Worm (Caenorhabditis elegans): ENCODE results near the gene Y38H6C.21.

Gene Y38H6C.21

ce11 chrV:20539055-20539454 lies 16.0 kb downstream of the Y38H6C.21 start, which contains the start of gene Y38H6C.16:
Gene Y38H6C.16, minus strand, starts transcription at chrV:20539347.
- TF ChIP-seq nhr-25 (tag; optimal IDR thresholded peaks at IDR 0.05; ENCODE audit: borderline replicate concordance, insufficient read depth): no peak
- no peak for TF ChIP-seq dmd-6 (GFP tag; IDR thresholded peaks at IDR 0.05)
- TF ChIP-seq madf-9 (GFP tag; conservative IDR thresholded peaks at IDR 0.05): no peak
- TF ChIP-seq unc-39 (tag; optimal IDR thresholded peaks at IDR 0.05): no peak

ce11 chrV:20536208-20536607 lies 18.9 kb downstream of the Y38H6C.21 start, which contains the start of gene Y38H6C.15:
Gene Y38H6C.15, minus strand, starts transcription at chrV:20536308.
- TF ChIP-seq dmd-6 (GFP tag; IDR thresholded peaks at IDR 0.05) (no peak), nhr-48 (tag; optimal IDR thresholded peaks at IDR 0.05) (no peak), ceh-20 (GFP tag; IDR thresholded peaks at IDR 0.05) (no peak), nhr-237 (tag; optimal IDR thresholded peaks at IDR 0.05) (no peak), hmg-1.1 (GFP tag; IDR thresholded peaks at IDR 0.05) (no peak)

- no peak for TF ChIP-seq daf-12 (tag; optimal IDR thresholded peaks at IDR 0.05)
- no peak for TF ChIP-seq cey-2 (tag; optimal IDR thresholded peaks at IDR 0.05; ENCODE audit: borderline replicate concordance, insufficient read depth)
- no peak for TF ChIP-seq dve-1 (tag; optimal IDR thresholded peaks at IDR 0.05; ENCODE audit: insufficient read depth)
- TF ChIP-seq spr-1 (tag; optimal IDR thresholded peaks at IDR 0.05): no peak
- no peak for TF ChIP-seq nhr-11 (tag; optimal IDR thresholded peaks at IDR 0.05)
- TF ChIP-seq ceh-28 (tag; optimal IDR thresholded peaks at IDR 0.05): no peak
- no peak for TF ChIP-seq egl-43 (GFP tag; IDR thresholded peaks at IDR 0.05)
- no peak for TF ChIP-seq Y5F2A.4 (GFP tag; optimal IDR thresholded peaks at IDR 0.05)
- TF ChIP-seq unc-39 (tag; optimal IDR thresholded peaks at IDR 0.05): no peak
- TF ChIP-seq nhr-237 (tag; optimal IDR thresholded peaks at IDR 0.05): no peak
- TF ChIP-seq fos-1 (tag; optimal IDR thresholded peaks at IDR 0.05): no peak
- TF ChIP-seq spr-3 (GFP tag; optimal IDR thresholded peaks at IDR 0.05): no peak
- TF ChIP-seq zfp-3 (GFP tag; conservative IDR thresholded peaks at IDR 0.05): no peak
- no peak for TF ChIP-seq madf-5 (GFP tag; IDR thresholded peaks at IDR 0.05)
- TF ChIP-seq hlh-11 (tag; optimal IDR thresholded peaks at IDR 0.05): no peak
- no peak for TF ChIP-seq madf-9 (GFP tag; conservative IDR thresholded peaks at IDR 0.05)
Measured at ce11 chrV:20534072-20534471, 21.0 kb downstream of the Y38H6C.21 start, which contains the start of gene famh-161. Gene famh-161, minus strand, starts transcription at chrV:20534172.

ce11 chrV:20527493-20527892 lies 27.6 kb downstream of the Y38H6C.21 start, which contains the start of gene Y38H6C.13:
Gene Y38H6C.13, plus strand, starts transcription at chrV:20527793.
- TF ChIP-seq egl-43 (GFP tag; IDR thresholded peaks at IDR 0.05): no peak
- TF ChIP-seq lim-7 (GFP tag; IDR thresholded peaks at IDR 0.05): no peak
- TF ChIP-seq daf-12 (tag; optimal IDR thresholded peaks at IDR 0.05): no peak
- no peak for TF ChIP-seq nhr-41 (GFP tag; IDR thresholded peaks at IDR 0.05)

- peak; percentile 15 for TF ChIP-seq nhr-6 (tag; optimal IDR thresholded peaks at IDR 0.05)
- TF ChIP-seq nhr-41 (GFP tag; IDR thresholded peaks at IDR 0.05): no peak
- peak; percentile 81 for TF ChIP-seq pqm-1 (tag; optimal IDR thresholded peaks at IDR 0.05)
- peak; percentile 44; the same call in 1 of the 2 replicates for TF ChIP-seq dmd-6 (GFP tag; IDR thresholded peaks at IDR 0.05)
- TF ChIP-seq nhr-28 (tag; optimal IDR thresholded peaks at IDR 0.05): peak; percentile 84
- TF ChIP-seq sdz-12 (GFP tag; optimal IDR thresholded peaks at IDR 0.05): no peak
- no peak for TF ChIP-seq nhr-111 (GFP tag; optimal IDR thresholded peaks at IDR 0.05)
- TF ChIP-seq php-3 (GFP tag; IDR thresholded peaks at IDR 0.05): peak; percentile 68
- TF ChIP-seq daf-16 (GFP tag; optimal IDR thresholded peaks at IDR 0.05): no peak
- TF ChIP-seq daf-16 (tag; optimal IDR thresholded peaks at IDR 0.05): peak; percentile 60
Measured at ce11 chrV:20525816-20526459, 29.1 kb downstream of the Y38H6C.21 start, which contains the start of the genes srh-166 and Y38H6C.24. Gene srh-166, minus strand, starts transcription at chrV:20525866. Gene Y38H6C.24, plus strand, starts transcription at chrV:20526435.
